Fruit fly (Drosophila melanogaster) whole organism, adult: Measurements from ENCODE around the gene COX7A.

ENCODE experiments used
- CG14711 ChIP-seq: fragments of 200-800 bp; sonication (Bioruptor generic); optimal IDR thresholded peaks from 2 replicates; lab custom pipeline; 2018; ENCODE audit warnings: missing biosample characterization, mild to moderate bottlenecking, missing genetic modification characterization, moderate library complexity
- CG7101 ChIP-seq: fragments of 200-800 bp; sonication (Bioruptor generic); optimal IDR thresholded peaks from 2 replicates; lab custom pipeline; 2018; ENCODE audit warnings: missing biosample characterization, mild to moderate bottlenecking, missing genetic modification characterization, moderate library complexity
- Mnt ChIP-seq: fragments of 200-800 bp; sonication (Bioruptor generic); optimal IDR thresholded peaks from 2 replicates; lab custom pipeline; 2016; ENCODE audit warnings: missing biosample characterization, mild to moderate bottlenecking, missing genetic modification characterization
- bab1 ChIP-seq: fragments of 200-800 bp; sonication (Bioruptor generic); optimal IDR thresholded peaks from 3 replicates; lab custom pipeline; 2019; ENCODE audit warnings: missing biosample characterization, mild to moderate bottlenecking, missing genetic modification characterization, moderate library complexity
- cic ChIP-seq: fragments of 200-800 bp; sonication (Bioruptor generic); optimal IDR thresholded peaks from 2 replicates; lab custom pipeline; 2017; ENCODE audit warnings: missing biosample characterization, mild to moderate bottlenecking, missing genetic modification characterization, moderate library complexity
- cnc ChIP-seq, 2 experiments: fragments of >200 bp; optimal IDR thresholded peaks; 2 replicates each; lab custom pipeline; 2017
- ovo ChIP-seq: fragments of 200-800 bp; sonication (Bioruptor generic); optimal IDR thresholded peaks from 2 replicates; lab custom pipeline; 2016; ENCODE audit warnings: missing biosample characterization, missing genetic modification characterization
- tj ChIP-seq: fragments of 200-800 bp; sonication (Bioruptor generic); optimal IDR thresholded peaks from 3 replicates; lab custom pipeline; 2017; ENCODE audit warnings: missing biosample characterization, mild to moderate bottlenecking, missing genetic modification characterization, moderate library complexity

DNA sequence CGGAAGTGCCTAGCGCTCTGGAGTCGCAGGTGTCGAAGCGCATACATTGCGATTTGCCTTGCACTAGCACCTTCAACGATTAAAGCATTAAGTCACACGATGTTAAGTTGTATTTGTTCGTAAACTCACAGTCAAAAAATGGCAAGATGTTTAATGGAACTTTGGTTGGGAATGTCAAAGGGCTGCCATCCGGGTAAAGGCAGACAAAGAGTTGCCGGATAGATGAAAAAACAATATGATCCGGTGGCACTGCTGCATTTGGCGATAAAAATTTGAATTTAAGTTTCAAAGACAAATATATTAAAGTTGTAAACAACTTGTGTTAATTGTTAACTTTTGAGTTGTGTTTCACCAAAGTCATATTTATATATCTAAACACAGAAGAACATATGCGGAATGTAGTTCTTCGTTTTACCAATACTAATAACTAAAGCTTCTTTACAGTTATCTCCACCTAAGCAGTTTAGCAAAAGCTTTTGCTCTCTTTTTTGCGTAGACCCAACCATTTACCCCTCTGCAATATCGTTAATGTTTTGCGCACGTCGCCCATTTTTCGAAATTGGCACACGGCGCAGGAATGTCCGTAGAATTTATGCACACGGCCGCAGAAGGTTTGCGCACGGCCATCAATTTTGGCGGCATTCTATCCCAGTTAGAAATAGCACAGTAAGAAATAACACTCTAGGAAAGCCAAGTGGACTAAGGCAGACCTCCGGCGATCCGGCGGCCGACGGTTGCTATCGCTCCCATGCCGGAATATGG, 24.3 kb downstream of the COX7A start, which contains the start of gene Coq2:
- no peak for TF ChIP-seq CG14711
- TF ChIP-seq cnc (optimal IDR thresholded peaks at IDR 0.05; lab: Kevin White, UChicago) = no peak
- TF ChIP-seq ovo (GFP tag; lab: Kevin White, UChicago) = peak; percentile 28
- TF ChIP-seq tj = peak; percentile 21
- no peak for TF ChIP-seq CG7101
- peak; percentile 61 for TF ChIP-seq bab1 (GFP tag; lab: Kevin White, UChicago)
- no peak for TF ChIP-seq Mnt (GFP tag; lab: Kevin White, UChicago)
- no peak for TF ChIP-seq cic (GFP tag; lab: Kevin White, UChicago)
